Worm (Caenorhabditis elegans): ENCODE results near the gene mel-11.

Gene mel-11

ce11 chrII:9338859-9339258 lies 19.5 kb upstream of the mel-11 start, which contains the start of gene ttll-12:
TSS of gene ttll-12 (plus strand) at chrII:9338997.
- TF ChIP-seq flt-1 (GFP tag; IDR thresholded peaks at IDR 0.05) (no peak), ref-1 (GFP tag; conservative IDR thresholded peaks at IDR 0.05) (no peak), T22C8.4 (GFP tag; IDR thresholded peaks at IDR 0.05) (no peak)

DNA sequence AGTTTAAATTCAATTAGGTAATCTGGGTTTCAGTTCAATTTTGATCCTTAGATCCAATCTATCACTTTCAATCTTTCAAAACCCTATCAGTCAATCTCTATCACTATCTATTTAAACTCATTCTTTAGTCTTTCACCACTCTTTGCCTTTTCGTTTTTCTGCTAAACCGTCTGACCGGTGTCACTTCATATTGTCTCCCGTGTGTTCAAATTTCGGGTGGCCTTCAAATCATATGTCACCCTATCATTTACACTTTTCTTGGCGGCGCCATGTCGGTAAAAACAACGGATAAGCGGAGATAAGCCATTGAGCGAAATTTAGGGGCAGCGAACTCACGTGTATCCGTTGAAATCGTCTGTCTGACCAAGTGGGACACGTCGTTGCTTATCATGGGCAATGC lies 14.4 kb upstream of the mel-11 start:
- TF ChIP-seq cog-1 (tag; optimal IDR thresholded peaks at IDR 0.05) (no peak), ztf-23 (GFP tag; IDR thresholded peaks at IDR 0.05) (no peak), ztf-29 (GFP tag; IDR thresholded peaks at IDR 0.05) (no peak), flt-1 (GFP tag; IDR thresholded peaks at IDR 0.05) (no peak), tab-1 (GFP tag; IDR thresholded peaks at IDR 0.05) (no peak), klf-2 (GFP tag; conservative IDR thresholded peaks at IDR 0.05) (no peak), med-1 (GFP tag; optimal IDR thresholded peaks at IDR 0.05; ENCODE audit: insufficient read depth) (no peak), ref-1 (GFP tag; conservative IDR thresholded peaks at IDR 0.05) (no peak), T22C8.4 (GFP tag; IDR thresholded peaks at IDR 0.05) (no peak)

DNA sequence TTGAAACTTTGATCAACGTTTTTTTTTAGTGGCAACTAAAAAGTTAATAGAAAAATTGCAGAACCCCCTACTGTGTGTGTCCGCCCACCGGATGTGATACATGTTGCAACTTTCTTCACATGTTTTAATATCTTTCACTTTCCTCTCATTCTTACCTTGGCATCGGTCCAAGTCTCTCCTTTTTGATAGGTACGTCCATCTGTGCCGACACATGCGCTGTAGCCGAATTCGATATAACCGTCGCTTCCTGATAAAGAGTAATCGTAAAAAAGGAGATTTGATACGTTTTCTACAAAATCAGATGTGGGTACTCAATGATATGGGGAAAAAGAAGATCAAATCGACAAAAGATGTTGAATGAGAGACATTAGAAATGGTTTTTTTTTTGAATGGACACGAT lies 13.2 kb upstream of the mel-11 start:
- no peak for TF ChIP-seq cog-1 (tag; optimal IDR thresholded peaks at IDR 0.05)
- no peak for TF ChIP-seq T22C8.4 (GFP tag; IDR thresholded peaks at IDR 0.05)
- TF ChIP-seq flt-1 (GFP tag; IDR thresholded peaks at IDR 0.05), result no peak
- TF ChIP-seq tab-1 (GFP tag; IDR thresholded peaks at IDR 0.05), result no peak
- TF ChIP-seq med-1 (GFP tag; optimal IDR thresholded peaks at IDR 0.05; ENCODE audit: insufficient read depth), result no peak
- TF ChIP-seq klf-2 (GFP tag; conservative IDR thresholded peaks at IDR 0.05), result no peak
- TF ChIP-seq ztf-29 (GFP tag; IDR thresholded peaks at IDR 0.05), result no peak
- no peak for TF ChIP-seq ztf-23 (GFP tag; IDR thresholded peaks at IDR 0.05)

ce11 chrII:9345794-9346193 lies 12.5 kb upstream of the mel-11 start:
- TF ChIP-seq klf-2 (GFP tag; conservative IDR thresholded peaks at IDR 0.05), result no peak
- TF ChIP-seq ztf-29 (GFP tag; IDR thresholded peaks at IDR 0.05), result no peak
- TF ChIP-seq tab-1 (GFP tag; IDR thresholded peaks at IDR 0.05), result no peak
- TF ChIP-seq ref-1 (GFP tag; conservative IDR thresholded peaks at IDR 0.05), result no peak
- TF ChIP-seq flt-1 (GFP tag; IDR thresholded peaks at IDR 0.05), result no peak
- no peak for TF ChIP-seq ztf-23 (GFP tag; IDR thresholded peaks at IDR 0.05)
- no peak for TF ChIP-seq med-1 (GFP tag; optimal IDR thresholded peaks at IDR 0.05; ENCODE audit: insufficient read depth)
- no peak for TF ChIP-seq cog-1 (tag; optimal IDR thresholded peaks at IDR 0.05)
- no peak for TF ChIP-seq T22C8.4 (GFP tag; IDR thresholded peaks at IDR 0.05)

ce11 chrII:9346490-9346889 lies 11.8 kb upstream of the mel-11 start, which contains the start of gene F42A8.1:
TSS of gene F42A8.1 (minus strand) at chrII:9346590.
- TF ChIP-seq flt-1 (GFP tag; IDR thresholded peaks at IDR 0.05), result no peak

ce11 chrII:9347444-9347843 lies 10.9 kb upstream of the mel-11 start:
- no peak for TF ChIP-seq cog-1 (tag; optimal IDR thresholded peaks at IDR 0.05)
- no peak for TF ChIP-seq klf-2 (GFP tag; conservative IDR thresholded peaks at IDR 0.05)
- no peak for TF ChIP-seq T22C8.4 (GFP tag; IDR thresholded peaks at IDR 0.05)
- TF ChIP-seq ref-1 (GFP tag; conservative IDR thresholded peaks at IDR 0.05), result no peak
- no peak for TF ChIP-seq ztf-23 (GFP tag; IDR thresholded peaks at IDR 0.05)
- TF ChIP-seq ztf-29 (GFP tag; IDR thresholded peaks at IDR 0.05), result no peak
- TF ChIP-seq tab-1 (GFP tag; IDR thresholded peaks at IDR 0.05), result no peak

- TF ChIP-seq klf-2 (GFP tag; conservative IDR thresholded peaks at IDR 0.05) (no peak), flt-1 (GFP tag; IDR thresholded peaks at IDR 0.05) (no peak), ref-1 (GFP tag; conservative IDR thresholded peaks at IDR 0.05) (no peak), ztf-29 (GFP tag; IDR thresholded peaks at IDR 0.05) (no peak), med-1 (GFP tag; optimal IDR thresholded peaks at IDR 0.05; ENCODE audit: insufficient read depth) (no peak)
Observed at ce11 chrII:9352669-9353068, 5.7 kb upstream of the mel-11 start, which contains the start of the genes sdhb-1 and cup-15. TSS of gene sdhb-1 (minus strand) at chrII:9352731. TSS of gene cup-15 (plus strand) at chrII:9353000.

ce11 chrII:9356723-9357122 lies 1.6 kb upstream of the mel-11 start:
- TF ChIP-seq ztf-29 (GFP tag; IDR thresholded peaks at IDR 0.05) (no peak), tab-1 (GFP tag; IDR thresholded peaks at IDR 0.05) (no peak), cog-1 (tag; optimal IDR thresholded peaks at IDR 0.05) (peak; percentile 27)

- TF ChIP-seq ztf-23 (GFP tag; IDR thresholded peaks at IDR 0.05) (no peak), med-1 (GFP tag; optimal IDR thresholded peaks at IDR 0.05; ENCODE audit: insufficient read depth) (no peak), tab-1 (GFP tag; IDR thresholded peaks at IDR 0.05) (no peak), cog-1 (tag; optimal IDR thresholded peaks at IDR 0.05) (no peak)
Observed at ce11 chrII:9362249-9362648, 3.9 kb downstream of the mel-11 start.

ce11 chrII:9369394-9369793 lies 11.1 kb downstream of the mel-11 start:
- TF ChIP-seq tab-1 (GFP tag; IDR thresholded peaks at IDR 0.05) (no peak), med-1 (GFP tag; optimal IDR thresholded peaks at IDR 0.05; ENCODE audit: insufficient read depth) (no peak), klf-2 (GFP tag; conservative IDR thresholded peaks at IDR 0.05) (no peak), T22C8.4 (GFP tag; IDR thresholded peaks at IDR 0.05) (0 out of 2 replicates have a peak, but pooled peaks have one; percentile 6), ztf-29 (GFP tag; IDR thresholded peaks at IDR 0.05) (no peak), flt-1 (GFP tag; IDR thresholded peaks at IDR 0.05) (no peak), ref-1 (GFP tag; conservative IDR thresholded peaks at IDR 0.05) (no peak)

DNA sequence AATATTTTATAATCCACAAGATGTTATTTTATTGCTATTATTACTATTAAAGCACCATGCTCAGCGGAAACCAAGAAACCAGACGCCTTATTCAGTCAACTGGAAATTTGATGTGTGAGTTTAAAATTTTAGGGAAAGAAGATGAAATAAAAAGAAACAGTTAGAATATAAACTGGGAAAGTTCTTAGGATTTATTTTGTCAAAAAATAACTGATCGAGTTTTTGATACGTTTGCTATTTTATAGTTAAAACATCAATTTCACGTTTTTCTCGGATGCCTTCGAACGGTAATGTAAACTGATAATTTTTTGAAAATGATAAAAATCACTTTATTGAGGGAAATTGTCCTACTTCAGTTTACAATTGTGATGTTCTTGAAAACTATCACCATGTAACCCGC lies 14.1 kb downstream of the mel-11 start, which contains the start of gene C06C3.3:
C06C3.3 (minus strand) TSS at position 101 of the 400 bp plus-strand sequence.
- TF ChIP-seq T22C8.4 (GFP tag; IDR thresholded peaks at IDR 0.05) (no peak), ztf-23 (GFP tag; IDR thresholded peaks at IDR 0.05) (no peak)

All from whole organism, midembryonic.